Worm (Caenorhabditis elegans): Measurements from ENCODE around the gene tgn-38.

Gene tgn-38

ce11 chrIV:12010859-12011258, 18.1 kb downstream of the tgn-38 start, which contains the start of the genes ZK617.26 and unc-22:
ZK617.26 (minus strand) TSS chrIV:12010959.
unc-22 (minus strand) TSS chrIV:12011007.
- TF ChIP-seq vab-7 (GFP tag; IDR thresholded peaks at IDR 0.05) (no peak), unc-39 (tag; optimal IDR thresholded peaks at IDR 0.05) (no peak), nhr-48 (tag; optimal IDR thresholded peaks at IDR 0.05) (no peak), mdl-1 (tag; optimal IDR thresholded peaks at IDR 0.05) (no peak), unc-130 (GFP tag; optimal IDR thresholded peaks at IDR 0.05) (no peak), madf-9 (GFP tag; conservative IDR thresholded peaks at IDR 0.05) (no peak), mep-1 (tag; optimal IDR thresholded peaks at IDR 0.05) (no peak), attf-4 (tag; optimal IDR thresholded peaks at IDR 0.05) (no peak), snpc-4 (tag; optimal IDR thresholded peaks at IDR 0.05) (no peak), Y75B8A.6 (GFP tag; IDR thresholded peaks at IDR 0.05) (no peak), nhr-10 (tag; optimal IDR thresholded peaks at IDR 0.05) (no peak), T26A8.4 (GFP tag; IDR thresholded peaks at IDR 0.05) (no peak), D1046.2 (GFP tag; IDR thresholded peaks at IDR 0.05) (no peak), daf-19 (GFP tag; conservative IDR thresholded peaks at IDR 0.05) (no peak), hmg-1.1 (GFP tag; IDR thresholded peaks at IDR 0.05) (no peak), hlh-30 (tag; optimal IDR thresholded peaks at IDR 0.05; ENCODE audit: insufficient read depth) (no peak), lin-29 (GFP tag; IDR thresholded peaks at IDR 0.05) (no peak)

ce11 chrIV:12010377-12010776, 18.6 kb downstream of the tgn-38 start:
- TF ChIP-seq nhr-10 (tag; optimal IDR thresholded peaks at IDR 0.05), result no peak
- peak in 1 of 2 experiments; percentile 54 for TF ChIP-seq daf-16 (GFP tag; optimal IDR thresholded peaks at IDR 0.05)
- no peak for TF ChIP-seq daf-16 (tag; optimal IDR thresholded peaks at IDR 0.05)
- TF ChIP-seq nhr-6 (tag; optimal IDR thresholded peaks at IDR 0.05), result no peak
- TF ChIP-seq hlh-11 (tag; optimal IDR thresholded peaks at IDR 0.05), result peak; percentile 72
- TF ChIP-seq dmd-6 (GFP tag; IDR thresholded peaks at IDR 0.05), result 0 out of 2 replicates have a peak, but pooled peaks have one; percentile 9
- no peak for TF ChIP-seq lin-15B (tag; optimal IDR thresholded peaks at IDR 0.05)
- TF ChIP-seq vab-7 (GFP tag; IDR thresholded peaks at IDR 0.05), result no peak
- no peak for TF ChIP-seq nhr-28 (tag; optimal IDR thresholded peaks at IDR 0.05)
- no peak for TF ChIP-seq duxl-1 (tag; optimal IDR thresholded peaks at IDR 0.05; ENCODE audit: poor library complexity)
- TF ChIP-seq nhr-11 (tag; optimal IDR thresholded peaks at IDR 0.05), result peak; percentile 74
- TF ChIP-seq lin-38 (GFP tag; IDR thresholded peaks at IDR 0.05), result no peak
- TF ChIP-seq set-16 (GFP tag; IDR thresholded peaks at IDR 0.05), result peak; percentile 85
- TF ChIP-seq tra-1 (GFP tag; IDR thresholded peaks at IDR 0.05), result 0 out of 2 replicates have a peak, but pooled peaks have one; percentile 34
- no peak for TF ChIP-seq Y75B8A.6 (GFP tag; IDR thresholded peaks at IDR 0.05)
- TF ChIP-seq hlh-30 (tag; optimal IDR thresholded peaks at IDR 0.05; ENCODE audit: insufficient read depth), result peak; percentile 49
- TF ChIP-seq mxl-3 (GFP tag; optimal IDR thresholded peaks at IDR 0.05), result peak; percentile 65
- no peak for TF ChIP-seq unc-130 (GFP tag; optimal IDR thresholded peaks at IDR 0.05)
- TF ChIP-seq lin-29 (GFP tag; IDR thresholded peaks at IDR 0.05), result no peak
- TF ChIP-seq hif-1 (tag; optimal IDR thresholded peaks at IDR 0.05), result peak in 1 of 2 experiments; percentile 30
- TF ChIP-seq mdl-1 (tag; optimal IDR thresholded peaks at IDR 0.05), result peak in 1 of 2 experiments; percentile 42
- TF ChIP-seq F10B5.3 (tag; optimal IDR thresholded peaks at IDR 0.05), result no peak
- TF ChIP-seq lin-39 (tag; optimal IDR thresholded peaks at IDR 0.05), result no peak

ce11 chrIV:12009046-12009674, 19.8 kb downstream of the tgn-38 start:
- TF ChIP-seq ceh-32 (tag; optimal IDR thresholded peaks at IDR 0.05; ENCODE audit: poor library complexity) (no peak), vab-7 (GFP tag; IDR thresholded peaks at IDR 0.05) (no peak), daf-16 (GFP tag; optimal IDR thresholded peaks at IDR 0.05) (peak in 1 of 2 experiments; percentile 95), daf-16 (tag; optimal IDR thresholded peaks at IDR 0.05) (no peak), rbr-2 (tag; optimal IDR thresholded peaks at IDR 0.05) (no peak), hlh-11 (tag; optimal IDR thresholded peaks at IDR 0.05) (peak; percentile 20), F44E2.7 (GFP tag; IDR thresholded peaks at IDR 0.05) (no peak), fkh-10 (GFP tag; optimal IDR thresholded peaks at IDR 0.05) (no peak), D1046.2 (GFP tag; IDR thresholded peaks at IDR 0.05) (no peak), nhr-11 (tag; optimal IDR thresholded peaks at IDR 0.05) (no peak), tra-1 (GFP tag; IDR thresholded peaks at IDR 0.05) (no peak), pha-4 (GFP tag; IDR thresholded peaks at IDR 0.05) (no peak), pha-4 (tag; optimal IDR thresholded peaks at IDR 0.05) (no peak), skn-1 (tag; optimal IDR thresholded peaks at IDR 0.05) (no peak), F49E8.2 (tag; optimal IDR thresholded peaks at IDR 0.05; ENCODE audit: borderline replicate concordance) (no peak), snpc-1.2 (GFP tag; IDR thresholded peaks at IDR 0.05) (no peak), ztf-7 (tag; optimal IDR thresholded peaks at IDR 0.05) (no peak), ZK337.2 (GFP tag; IDR thresholded peaks at IDR 0.05) (no peak), nhr-102 (tag; optimal IDR thresholded peaks at IDR 0.05) (no peak), cey-2 (tag; optimal IDR thresholded peaks at IDR 0.05; ENCODE audit: borderline replicate concordance, insufficient read depth) (no peak), lin-39 (tag; optimal IDR thresholded peaks at IDR 0.05) (no peak), dmd-6 (GFP tag; IDR thresholded peaks at IDR 0.05) (0 out of 2 replicates have a peak, but pooled peaks have one; percentile 6)
